Fruit fly (Drosophila melanogaster) whole organism, prepupa: ENCODE measurements around the gene Srrm1.
A peak's percentile ranks its signal among the peaks of the same experiment; 100 is the strongest.

Experiments used
- Blimp-1 ChIP-seq: fragments of 200-800 bp; sonication (Bioruptor generic); optimal IDR thresholded peaks from 3 replicates; lab custom pipeline; 2017; ENCODE audit warnings: missing biosample characterization, missing genetic modification characterization, mild to moderate bottlenecking, moderate library complexity, missing genetic modification reagents
- CG10669 ChIP-seq: fragments of 200-800 bp; sonication (Bioruptor generic); optimal IDR thresholded peaks from 3 replicates; lab custom pipeline; 2018; ENCODE audit warnings: missing biosample characterization, mild to moderate bottlenecking, missing genetic modification characterization, moderate library complexity
- CG11762 ChIP-seq: fragments of 200-800 bp; sonication (Bioruptor generic); optimal IDR thresholded peaks from 3 replicates; lab custom pipeline; 2016; ENCODE audit warnings: missing biosample characterization, missing genetic modification characterization; ENCODE audit not compliant: insufficient read depth
- CG1621 ChIP-seq: fragments of 200-800 bp; sonication (Bioruptor generic); optimal IDR thresholded peaks from 3 replicates; lab custom pipeline; 2018; ENCODE audit warnings: missing biosample characterization, mild to moderate bottlenecking, missing genetic modification characterization
- CG16779 ChIP-seq: fragments of 200-800 bp; sonication (Bioruptor generic); optimal IDR thresholded peaks from 3 replicates; lab custom pipeline; 2017; ENCODE audit warnings: missing biosample characterization, mild to moderate bottlenecking, missing genetic modification characterization
- CG3032 ChIP-seq: fragments of 200-800 bp; optimal IDR thresholded peaks from 2 replicates; lab custom pipeline; 2019; ENCODE audit warnings: missing biosample characterization, mild to moderate bottlenecking, missing genetic modification characterization, moderate library complexity
- CG31627 ChIP-seq: fragments of 200-800 bp; sonication (Bioruptor generic); optimal IDR thresholded peaks from 3 replicates; lab custom pipeline; 2016; ENCODE audit warnings: missing biosample characterization, missing genetic modification characterization
- CG34406 ChIP-seq: fragments of 200-800 bp; sonication (Bioruptor generic); optimal IDR thresholded peaks from 3 replicates; lab custom pipeline; 2016; ENCODE audit warnings: missing biosample characterization, missing genetic modification characterization
- CG3919 ChIP-seq: fragments of 200-800 bp; sonication (Bioruptor generic); optimal IDR thresholded peaks from 3 replicates; lab custom pipeline; 2016; ENCODE audit warnings: missing biosample characterization, missing genetic modification characterization
- CG6792 ChIP-seq: fragments of 200-800 bp; sonication (Bioruptor generic); optimal IDR thresholded peaks from 3 replicates; lab custom pipeline; 2016; ENCODE audit warnings: missing biosample characterization, missing genetic modification characterization
- CG6808 ChIP-seq: fragments of 200-800 bp; sonication (Bioruptor generic); optimal IDR thresholded peaks from 3 replicates; lab custom pipeline; 2017; ENCODE audit warnings: missing biosample characterization, missing genetic modification characterization, mild to moderate bottlenecking, moderate library complexity, missing genetic modification reagents
- CG6854 ChIP-seq: fragments of 200-800 bp; sonication (Bioruptor generic); optimal IDR thresholded peaks from 2 replicates; lab custom pipeline; 2017; ENCODE audit warnings: missing biosample characterization, mild to moderate bottlenecking, missing genetic modification characterization
- CG7368 ChIP-seq: fragments of 200-800 bp; sonication (Bioruptor generic); optimal IDR thresholded peaks from 3 replicates; lab custom pipeline; 2016; ENCODE audit warnings: missing biosample characterization, missing genetic modification characterization
- CG8319 ChIP-seq: fragments of 200-800 bp; sonication (Bioruptor generic); optimal IDR thresholded peaks from 3 replicates; lab custom pipeline; 2016; ENCODE audit warnings: missing biosample characterization, missing genetic modification characterization
- CG9139 ChIP-seq: fragments of 200-800 bp; sonication (Bioruptor generic); optimal IDR thresholded peaks from 3 replicates; lab custom pipeline; 2017; ENCODE audit warnings: missing biosample characterization, mild to moderate bottlenecking, missing genetic modification characterization
- Eip78C ChIP-seq: fragments of 200-800 bp; sonication (Bioruptor generic); peaks from one replicate; lab custom pipeline; 2016; ENCODE audit warnings: missing biosample characterization, missing genetic modification characterization
- Eip93F ChIP-seq: fragments of 200-800 bp; sonication (Bioruptor generic); optimal IDR thresholded peaks from 2 replicates; lab custom pipeline; 2016; ENCODE audit warnings: missing biosample characterization, mild to moderate bottlenecking, missing genetic modification characterization
- Hr38 ChIP-seq: sonication (Bioruptor generic); optimal IDR thresholded peaks from 2 replicates; lab custom pipeline; 2016; ENCODE audit warnings: missing biosample characterization, missing genetic modification characterization
- Hr39 ChIP-seq: fragments of 200-800 bp; sonication (Bioruptor generic); optimal IDR thresholded peaks from 2 replicates; lab custom pipeline; 2016; ENCODE audit warnings: missing biosample characterization, missing genetic modification characterization
- Hr4 ChIP-seq: fragments of 200-800 bp; sonication (Bioruptor generic); optimal IDR thresholded peaks from 3 replicates; lab custom pipeline; 2016; ENCODE audit warnings: missing biosample characterization, missing genetic modification characterization
- Lpt ChIP-seq: fragments of 200-800 bp; sonication (Bioruptor generic); optimal IDR thresholded peaks from 3 replicates; lab custom pipeline; 2016; ENCODE audit warnings: missing biosample characterization, missing genetic modification characterization
- OdsH ChIP-seq: fragments of 200-800 bp; sonication (Bioruptor generic); optimal IDR thresholded peaks from 3 replicates; lab custom pipeline; 2016; ENCODE audit warnings: missing biosample characterization, missing genetic modification characterization
- Smox ChIP-seq: fragments of 200-800 bp; sonication (Bioruptor generic); optimal IDR thresholded peaks from 3 replicates; lab custom pipeline; 2016; ENCODE audit warnings: missing biosample characterization, missing genetic modification characterization
- Sox102F ChIP-seq: fragments of 200-800 bp; sonication (Bioruptor generic); optimal IDR thresholded peaks from 2 replicates; lab custom pipeline; 2016; ENCODE audit warnings: missing biosample characterization, mild to moderate bottlenecking, missing genetic modification characterization
- Sox14 ChIP-seq: fragments of 200-800 bp; sonication (Bioruptor generic); optimal IDR thresholded peaks from 3 replicates; lab custom pipeline; 2016; ENCODE audit warnings: missing biosample characterization, missing genetic modification characterization
- Sox15 ChIP-seq: fragments of 200-800 bp; sonication (Bioruptor generic); optimal IDR thresholded peaks from 3 replicates; lab custom pipeline; 2016; ENCODE audit warnings: missing biosample characterization, missing genetic modification characterization
- achi ChIP-seq: fragments of 200-800 bp; sonication (Bioruptor generic); optimal IDR thresholded peaks from 3 replicates; lab custom pipeline; 2016; ENCODE audit warnings: missing biosample characterization, missing genetic modification characterization
- cyc ChIP-seq: fragments of 200-800 bp; sonication (Bioruptor generic); optimal IDR thresholded peaks from 3 replicates; lab custom pipeline; 2016; ENCODE audit warnings: missing biosample characterization, missing genetic modification characterization
- fd85E ChIP-seq: fragments of 200-800 bp; sonication (Bioruptor generic); optimal IDR thresholded peaks from 3 replicates; lab custom pipeline; 2016; ENCODE audit warnings: missing biosample characterization, missing genetic modification characterization
- fkh ChIP-seq: fragments of 200-800 bp; sonication (Bioruptor generic); optimal IDR thresholded peaks from 3 replicates; lab custom pipeline; 2017; ENCODE audit warnings: missing biosample characterization, mild to moderate bottlenecking, missing genetic modification characterization, moderate library complexity
- net ChIP-seq: fragments of 200-800 bp; sonication (Bioruptor generic); optimal IDR thresholded peaks from 3 replicates; lab custom pipeline; 2016; ENCODE audit warnings: missing biosample characterization, missing genetic modification characterization
- salr ChIP-seq, 2 experiments: fragments of 200-800 bp; sonication (Bioruptor generic); optimal IDR thresholded peaks; 3 replicates each; lab custom pipeline; 2016 to 2018; ENCODE audit warnings: missing biosample characterization in 2 of 2, missing genetic modification characterization in 2 of 2, mild to moderate bottlenecking in 1 of 2
- spab ChIP-seq: fragments of 200-800 bp; sonication (Bioruptor generic); optimal IDR thresholded peaks from 2 replicates; lab custom pipeline; 2017; ENCODE audit warnings: missing biosample characterization, mild to moderate bottlenecking, missing genetic modification characterization, missing genetic modification reagents
- ss ChIP-seq, 2 experiments: fragments of 200-800 bp; sonication (Bioruptor generic); optimal IDR thresholded peaks; 2 replicates in 1 of 2; 3 replicates in 1 of 2; lab custom pipeline; 2017 to 2018; ENCODE audit warnings: mild to moderate bottlenecking in 2 of 2, missing biosample characterization in 2 of 2, missing genetic modification characterization in 2 of 2, moderate library complexity in 1 of 2
- svp ChIP-seq: fragments of 200-800 bp; sonication (Bioruptor generic); peaks from one replicate; lab custom pipeline; 2016; ENCODE audit warnings: missing biosample characterization, missing genetic modification characterization
- topi ChIP-seq: fragments of 200-800 bp; sonication (Bioruptor generic); optimal IDR thresholded peaks from 3 replicates; lab custom pipeline; 2016; ENCODE audit warnings: missing biosample characterization, missing genetic modification characterization
- vri ChIP-seq: fragments of 200-800 bp; sonication (Bioruptor generic); optimal IDR thresholded peaks from 3 replicates; lab custom pipeline; 2016; ENCODE audit warnings: missing biosample characterization, mild to moderate bottlenecking, missing genetic modification characterization

The Srrm1 gene

dm6 chr3L:13074084-13074624, 37.5 kb downstream of the Srrm1 start:
- no peak for TF ChIP-seq Hr4 (GFP tag; lab: Kevin White, UChicago)
- no peak for TF ChIP-seq CG6792
- no peak for TF ChIP-seq Eip93F
- TF ChIP-seq CG10669 (GFP tag; lab: Kevin White, UChicago), result no peak
- no peak for TF ChIP-seq salr (GFP tag; optimal IDR thresholded peaks at IDR 0.05; lab: Kevin White, UChicago)
- TF ChIP-seq CG9139 (GFP tag; lab: Kevin White, UChicago), result no peak
- no peak for TF ChIP-seq net

DNA sequence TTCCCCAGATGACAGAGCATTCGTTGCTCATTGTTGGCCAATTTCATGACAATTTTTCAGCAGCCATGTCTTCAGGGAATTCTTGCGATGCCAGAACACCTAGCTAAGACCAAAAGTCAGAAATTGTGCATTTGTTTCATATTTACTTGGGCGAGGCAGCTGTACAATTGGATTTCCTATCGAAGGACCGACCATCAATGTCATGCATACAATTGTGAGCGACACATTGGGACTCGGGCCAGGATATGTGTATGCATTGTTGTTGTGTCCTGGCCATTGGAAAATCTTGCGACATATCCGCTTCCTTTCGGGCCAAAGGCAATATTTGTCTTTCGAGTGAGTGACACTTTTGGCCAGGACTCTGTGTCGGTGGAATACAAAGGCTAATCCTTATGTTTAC, 40.7 kb downstream of the Srrm1 start:
- TF ChIP-seq Eip78C (GFP tag; lab: Kevin White, UChicago) (no peak), Hr39 (GFP tag; lab: Kevin White, UChicago) (no peak), svp (GFP tag; lab: Kevin White, UChicago) (no peak), Lpt (GFP tag; lab: Kevin White, UChicago) (no peak), topi (GFP tag; lab: Kevin White, UChicago) (no peak), CG9139 (GFP tag; lab: Kevin White, UChicago) (no peak), CG11762 (GFP tag; lab: Kevin White, UChicago) (no peak), CG3919 (GFP tag; lab: Kevin White, UChicago) (no peak), CG16779 (tag; lab: Kevin White, UChicago) (no peak), Smox (GFP tag; lab: Kevin White, UChicago) (no peak), achi (GFP tag; lab: Kevin White, UChicago) (no peak), Sox102F (GFP tag; lab: Kevin White, UChicago) (no peak), CG1621 (tag; lab: Kevin White, UChicago) (no peak), ss (GFP tag; optimal IDR thresholded peaks at IDR 0.05; lab: Kevin White, UChicago) (no peak), Sox15 (GFP tag; lab: Kevin White, UChicago) (no peak)

dm6 chr3L:13080418-13080817, 43.8 kb downstream of the Srrm1 start:
- TF ChIP-seq svp (GFP tag; lab: Kevin White, UChicago), result peak; percentile 10
- no peak for TF ChIP-seq fd85E (GFP tag; lab: Kevin White, UChicago)
- TF ChIP-seq, all 60 proteins: peak for 1

DNA sequence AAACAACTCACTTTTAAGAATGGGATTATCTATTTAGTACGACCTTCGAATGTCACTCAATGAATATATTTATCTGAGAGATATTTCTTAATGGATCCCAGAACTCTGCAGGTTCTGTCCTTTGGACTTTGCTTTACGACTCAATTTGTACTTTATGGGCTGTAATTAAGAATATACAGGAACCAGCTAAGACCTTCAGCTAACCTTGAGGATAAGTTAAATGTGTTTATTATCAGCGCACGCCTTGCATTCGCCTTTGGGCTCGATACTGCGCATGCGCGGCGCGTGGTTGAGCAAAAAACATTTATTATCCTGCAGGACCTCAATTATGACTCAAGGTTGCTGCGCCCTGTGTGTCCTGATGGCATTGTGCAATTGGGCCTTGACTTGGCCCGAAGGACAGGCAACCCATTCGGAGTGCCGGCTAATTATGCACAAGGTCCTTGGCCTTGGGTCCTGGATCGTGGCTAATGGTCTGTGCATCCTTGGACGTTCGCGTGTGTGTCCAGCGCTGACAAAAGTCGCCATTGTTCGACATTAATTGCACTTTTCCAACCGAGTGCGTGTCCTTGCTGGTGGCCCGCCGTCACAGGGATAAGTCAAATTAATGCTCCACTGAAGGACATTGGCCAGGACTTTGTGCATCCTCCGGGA, 44.8 kb downstream of the Srrm1 start:
- TF ChIP-seq CG34406, result no peak
- no peak for TF ChIP-seq Sox15 (GFP tag; lab: Kevin White, UChicago)
- TF ChIP-seq Smox (GFP tag; lab: Kevin White, UChicago), result no peak
- TF ChIP-seq Eip78C (GFP tag; lab: Kevin White, UChicago), result no peak
- TF ChIP-seq OdsH, result no peak
- TF ChIP-seq achi (GFP tag; lab: Kevin White, UChicago), result no peak
- no peak for TF ChIP-seq cyc (GFP tag; lab: Kevin White, UChicago)
- no peak for TF ChIP-seq svp (GFP tag; lab: Kevin White, UChicago)
- no peak for TF ChIP-seq CG6854 (GFP tag; lab: Kevin White, UChicago)
- no peak for TF ChIP-seq spab
- TF ChIP-seq CG8319 (GFP tag; lab: Kevin White, UChicago), result no peak
- TF ChIP-seq CG3032, result no peak
- no peak for TF ChIP-seq CG31627
- TF ChIP-seq Hr38, result no peak
- TF ChIP-seq Blimp-1, result no peak

dm6 chr3L:13083432-13083831, 46.8 kb downstream of the Srrm1 start:
- no peak for TF ChIP-seq vri (GFP tag; lab: Kevin White, UChicago)
- no peak for TF ChIP-seq Hr39 (GFP tag; lab: Kevin White, UChicago)
- no peak for TF ChIP-seq CG34406
- no peak for TF ChIP-seq CG6854 (GFP tag; lab: Kevin White, UChicago)
- no peak for TF ChIP-seq topi (GFP tag; lab: Kevin White, UChicago)
- TF ChIP-seq CG6808 (GFP tag; lab: Kevin White, UChicago), result no peak
- TF ChIP-seq Sox15 (GFP tag; lab: Kevin White, UChicago), result no peak
- TF ChIP-seq Sox14 (GFP tag; lab: Kevin White, UChicago), result no peak
- TF ChIP-seq CG7368 (GFP tag; lab: Kevin White, UChicago), result no peak
- no peak for TF ChIP-seq CG31627
- no peak for TF ChIP-seq fkh (GFP tag; lab: Kevin White, UChicago)
- no peak for TF ChIP-seq Hr4 (GFP tag; lab: Kevin White, UChicago)
